Worm (Caenorhabditis elegans) whole organism, mixed stage, embryonic: ENCODE measurements around the gene acbp-4.

Experiments used
- ceh-39 ChIP-seq: fragments of 150-350 bp; optimal IDR thresholded peaks from 2 replicates; lab custom pipeline; 2014; ENCODE audit warnings: missing biosample characterization, missing genetic modification characterization
- elt-1 ChIP-seq: sonication (generic microtip); optimal IDR thresholded peaks from 2 replicates; lab custom pipeline; 2017; ENCODE audit warnings: missing genetic modification characterization, mild to moderate bottlenecking, missing compliant biosample characterization, antibody characterized with exemption, moderate library complexity, borderline replicate concordance; ENCODE audit not compliant: insufficient read depth
- elt-3 ChIP-seq: fragments of 150-350 bp; optimal IDR thresholded peaks from 2 replicates; lab custom pipeline; 2014; ENCODE audit warnings: missing biosample characterization, missing genetic modification characterization
- lin-13 ChIP-seq: fragments of 150-350 bp; optimal IDR thresholded peaks from 2 replicates; lab custom pipeline; 2014; ENCODE audit warnings: missing biosample characterization, missing genetic modification characterization
- mep-1 ChIP-seq: fragments of 150-350 bp; optimal IDR thresholded peaks from 2 replicates; lab custom pipeline; 2017; ENCODE audit warnings: missing biosample characterization, missing genetic modification reagents, missing genetic modification characterization, inconsistent platforms
- nhr-12 ChIP-seq: fragments of 150-350 bp; optimal IDR thresholded peaks from 2 replicates; lab custom pipeline; 2014; ENCODE audit warnings: missing biosample characterization, missing genetic modification characterization
- nhr-28 ChIP-seq: fragments of 150-350 bp; optimal IDR thresholded peaks from 2 replicates; lab custom pipeline; 2014; ENCODE audit warnings: missing biosample characterization, missing genetic modification characterization

- TF ChIP-seq nhr-28 (no peak), nhr-12 (tag; lab: Kevin White, UChicago) (no peak), elt-3 (tag; lab: Kevin White, UChicago) (no peak), elt-1 (tag; lab: Kevin White, UChicago) (no peak), lin-13 (tag; lab: Kevin White, UChicago) (no peak), mep-1 (tag; lab: Kevin White, UChicago) (no peak), ceh-39 (tag; lab: Kevin White, UChicago) (no peak)
These were observed 29.8 kb upstream of the acbp-4 start, which contains the start of gene kap-1 for ce11 chrIII:7338693-7339092.
